Worm (Caenorhabditis elegans) whole organism, midembryonic: Measurements from ENCODE around the gene cox-5A.

Experiments used
- ref-1 ChIP-seq: fragments of 200-800 bp; sonication (Bioruptor generic); conservative IDR thresholded peaks from 2 replicates; pipeline ENCODE4 v1.3.6; 2022; ENCODE audit warnings: missing genetic modification reagents, missing genetic modification characterization, missing compliant biosample characterization
- ztf-23 ChIP-seq: fragments of 200-800 bp; sonication (Bioruptor generic); IDR thresholded peaks from 2 replicates; pipeline ENCODE4 v1.3.6; 2022; ENCODE audit warnings: missing genetic modification reagents, missing genetic modification characterization, missing compliant biosample characterization

ce11 chrIII:12892767-12893166 lies 12.5 kb upstream of the cox-5A start:
- no peak for TF ChIP-seq ref-1 (GFP tag; lab: Robert Waterston, UW)
- no peak for TF ChIP-seq ztf-23 (GFP tag; lab: Robert Waterston, UW)
